Worm (Caenorhabditis elegans) whole organism, L4 larva: Measurements from ENCODE around the gene F58E2.5.

ENCODE experiments used
- ceh-82 ChIP-seq: sonication (generic microtip); optimal IDR thresholded peaks from 2 replicates; lab custom pipeline; 2017; ENCODE audit warnings: missing biosample characterization, missing genetic modification characterization
- lin-39 ChIP-seq: fragments of 150-350 bp; optimal IDR thresholded peaks from 2 replicates; lab custom pipeline; 2014; ENCODE audit warnings: missing biosample characterization, missing genetic modification reagents, missing genetic modification characterization
- mep-1 ChIP-seq: fragments of 150-350 bp; sonication (generic microtip); optimal IDR thresholded peaks from 3 replicates; lab custom pipeline; 2014; ENCODE audit warnings: missing biosample characterization, missing genetic modification characterization
- pha-4 ChIP-seq, 2 experiments: fragments of 150-350 bp in 1 of 2; fragments of 200-800 bp in 1 of 2; sonication (Bioruptor generic) in 1 of 2; IDR thresholded peaks in 1 of 2; optimal IDR thresholded peaks in 1 of 2; 2 replicates each; pipeline versions ENCODE4 v1.3.6 to Lab custom; 2014 to 2022; ENCODE audit warnings: missing genetic modification characterization in 2 of 2, missing genetic modification reagents in 2 of 2, missing biosample characterization in 1 of 2, missing compliant biosample characterization in 1 of 2
- rbr-2 ChIP-seq: sonication (generic microtip); optimal IDR thresholded peaks from 2 replicates; lab custom pipeline; 2016; ENCODE audit warnings: missing genotype, missing genetic modification characterization, missing compliant biosample characterization
- zag-1 ChIP-seq: fragments of 150-350 bp; optimal IDR thresholded peaks from 2 replicates; lab custom pipeline; 2014; ENCODE audit warnings: missing biosample characterization, missing genetic modification characterization

ce11 chrIV:3463254-3463653 is 18.5 kb downstream of the F58E2.5 start, which contains the start of gene F58E2.4:
- TF ChIP-seq ceh-82 (tag; lab: Kevin White, UChicago) (no peak), zag-1 (tag; lab: Kevin White, UChicago) (no peak), mep-1 (no peak), lin-39 (tag; lab: Kevin White, UChicago) (no peak), pha-4 (GFP tag; IDR thresholded peaks at IDR 0.05; lab: Robert Waterston, UW) (no peak), pha-4 (tag; optimal IDR thresholded peaks at IDR 0.05; lab: Kevin White, UChicago) (no peak), rbr-2 (tag; lab: Kevin White, UChicago) (no peak)
